Fruit fly (Drosophila melanogaster) whole organism, larva: Measurements from ENCODE around the gene CG7632.

Experiments used
- noc ChIP-seq: fragments of 200-800 bp; sonication (Bioruptor generic); optimal IDR thresholded peaks from 3 replicates; lab custom pipeline; 2019; ENCODE audit warnings: missing biosample characterization, mild to moderate bottlenecking, missing genetic modification characterization, moderate library complexity

Gene CG7632

DNA sequence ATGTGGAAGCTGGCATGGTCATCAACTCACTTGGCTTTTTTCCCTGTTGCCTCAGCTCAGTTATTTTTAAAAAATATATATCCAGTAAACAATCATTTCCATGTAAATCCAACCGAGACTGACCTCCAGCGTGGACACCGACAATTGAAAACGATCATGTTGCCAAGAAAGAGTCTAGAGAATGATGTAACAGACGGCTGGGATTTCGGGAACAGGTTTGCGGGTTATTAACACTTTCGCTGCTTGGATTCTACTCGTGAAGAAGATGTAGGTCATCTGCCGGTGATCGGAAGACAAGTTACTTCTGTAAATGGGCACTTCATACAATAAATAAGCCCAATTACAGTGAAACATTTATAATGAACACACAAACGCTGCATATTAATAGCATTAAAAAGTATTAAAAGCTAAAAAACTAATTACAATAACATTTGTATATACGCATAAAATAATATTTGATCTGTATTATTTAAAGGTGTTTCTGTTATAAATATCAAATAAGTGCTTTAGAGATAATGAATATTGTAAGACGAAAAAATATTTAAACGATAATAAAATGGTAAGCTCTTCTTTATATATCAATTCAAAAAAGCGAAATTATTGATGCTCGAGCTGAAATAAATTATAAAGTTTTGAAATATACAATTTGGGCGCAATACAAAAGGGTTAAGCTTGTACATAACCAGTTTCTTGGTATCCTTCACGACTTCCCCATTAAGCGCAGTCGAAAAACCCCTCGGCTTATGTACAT, 2.6 kb upstream of the CG7632 start:
- no peak for TF ChIP-seq noc (tag; lab: Kevin White, UChicago)

DNA sequence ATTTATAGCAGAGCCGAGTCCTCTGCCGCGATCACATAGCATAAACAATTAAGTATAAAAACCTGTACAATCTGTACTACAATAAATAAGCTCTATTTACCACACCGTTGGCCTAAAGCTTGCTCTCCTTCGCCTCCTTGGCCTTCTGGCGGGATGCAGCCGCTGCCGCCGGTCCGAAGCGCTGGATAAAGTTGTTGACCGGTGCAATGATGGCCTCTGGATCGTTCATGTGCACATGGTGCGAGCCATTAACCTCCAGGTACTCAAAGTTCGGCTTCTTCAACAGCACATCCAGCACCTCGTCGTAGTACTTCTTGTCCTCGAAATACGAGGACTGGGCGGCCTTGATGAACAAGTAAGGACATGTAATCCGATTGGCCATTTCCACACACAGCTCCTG, 2.0 kb upstream of the CG7632 start:
- TF ChIP-seq noc (tag; lab: Kevin White, UChicago), result no peak

DNA sequence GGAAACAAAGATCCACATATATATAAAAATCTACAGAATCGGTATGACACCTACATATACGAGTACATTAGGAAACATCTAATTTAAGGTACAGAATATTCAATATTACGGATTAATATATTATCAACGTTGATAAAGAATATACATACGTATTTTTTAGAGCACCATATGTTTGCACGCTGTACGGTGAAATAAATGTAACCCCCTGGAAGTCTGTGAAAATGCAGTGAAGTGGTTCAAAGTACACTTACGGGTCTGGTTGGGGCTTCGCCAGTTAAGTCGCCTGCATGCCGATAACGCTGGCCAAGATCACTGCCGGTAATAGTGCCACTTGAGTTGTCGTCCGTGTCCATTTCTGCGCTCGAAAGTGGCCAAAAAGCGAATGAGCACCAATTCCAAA, 838 bp upstream of the CG7632 start:
- no peak for TF ChIP-seq noc (tag; lab: Kevin White, UChicago)

DNA sequence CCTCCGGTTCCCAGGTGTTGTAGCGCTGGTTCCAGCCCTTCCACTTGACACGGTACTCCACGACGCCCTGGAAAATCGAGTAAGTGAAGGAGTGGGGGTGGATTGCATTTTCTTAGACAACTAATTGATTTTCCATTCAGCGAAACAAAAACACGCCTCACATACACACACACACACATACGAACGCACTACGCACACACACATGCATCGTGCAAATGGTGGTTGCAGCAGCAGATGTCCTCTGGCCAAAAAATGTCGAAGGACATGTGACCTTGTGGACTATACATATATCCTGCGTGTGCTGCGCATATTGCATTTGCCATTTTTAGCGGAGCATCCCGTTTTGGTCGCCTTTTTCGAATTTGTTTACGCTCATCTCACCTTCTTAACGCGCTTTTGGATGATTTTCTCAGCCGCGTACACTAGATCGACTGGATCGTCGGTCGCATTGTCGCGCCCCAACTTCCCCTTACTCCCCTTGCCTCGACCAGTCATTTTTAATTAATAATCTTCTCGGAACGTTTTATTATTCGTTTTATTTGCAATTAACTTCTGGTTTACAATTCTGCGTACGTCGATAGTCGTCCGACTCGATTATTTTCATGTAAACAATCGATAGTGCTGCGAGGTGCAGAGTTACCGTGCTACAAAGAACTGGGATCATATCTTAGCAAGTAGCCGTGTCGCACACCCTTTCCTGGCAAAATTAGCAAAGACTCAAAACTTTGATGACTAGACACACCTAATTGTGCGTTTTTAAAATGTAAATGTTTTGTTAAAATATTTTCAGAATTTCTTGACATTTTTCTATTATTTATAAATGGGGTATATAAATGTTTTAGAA, 13.1 kb downstream of the CG7632 start, which contains the start of gene Pc:
Pc (minus strand) TSS at position 605 of the 844 bp plus-strand sequence.
- no peak for TF ChIP-seq noc (tag; lab: Kevin White, UChicago)

DNA sequence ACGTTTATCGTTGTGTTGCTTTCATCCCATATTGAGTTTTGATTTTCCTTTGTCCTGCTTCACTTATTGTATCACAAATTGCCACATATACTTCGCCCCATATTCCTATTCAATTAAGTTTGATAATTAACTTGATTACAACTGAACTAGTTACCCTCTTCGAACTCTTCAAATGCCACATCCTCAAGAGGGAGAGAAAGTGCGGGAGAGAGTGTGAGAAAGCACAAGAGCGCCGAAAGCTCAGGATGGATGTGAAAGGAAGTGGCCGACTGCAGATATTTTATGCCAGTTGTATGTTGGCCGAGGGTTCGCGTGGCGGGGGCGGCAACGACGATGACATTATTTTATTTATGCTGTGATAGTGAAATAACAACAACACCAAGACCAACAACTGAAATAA, 14.0 kb downstream of the CG7632 start, which contains the start of gene Rab26:
Rab26 (plus strand) TSS at position 301 of the 400 bp plus-strand sequence.
- no peak for TF ChIP-seq noc (tag; lab: Kevin White, UChicago)

DNA sequence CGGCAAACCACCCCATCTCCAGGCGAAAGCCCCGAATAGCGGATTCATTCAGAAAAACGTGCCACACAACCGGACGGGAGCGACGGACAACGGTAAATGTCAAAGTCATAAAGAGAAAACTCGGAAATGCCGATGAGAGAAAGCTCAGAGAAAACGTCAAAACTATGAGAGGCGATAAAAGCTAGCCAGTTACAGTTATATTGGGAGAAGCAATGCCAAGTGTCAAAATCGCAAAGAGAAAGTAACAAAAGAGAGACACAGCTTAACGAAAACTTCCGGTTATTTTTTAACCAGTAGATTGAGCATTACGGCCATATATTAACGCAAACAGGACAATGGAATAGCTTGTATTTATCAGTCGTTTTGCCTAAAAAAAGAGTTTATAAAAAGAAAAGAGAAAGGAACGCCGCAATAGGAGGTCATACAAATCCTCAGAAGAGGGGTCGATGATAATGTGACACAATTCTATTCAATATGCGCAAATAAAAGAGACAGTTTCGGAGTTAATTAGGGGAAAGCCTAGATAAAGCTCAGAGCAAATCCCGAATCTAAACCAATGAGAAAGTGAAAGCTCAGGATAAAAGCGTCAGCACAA, 14.9 kb downstream of the CG7632 start:
- no peak for TF ChIP-seq noc (tag; lab: Kevin White, UChicago)

DNA sequence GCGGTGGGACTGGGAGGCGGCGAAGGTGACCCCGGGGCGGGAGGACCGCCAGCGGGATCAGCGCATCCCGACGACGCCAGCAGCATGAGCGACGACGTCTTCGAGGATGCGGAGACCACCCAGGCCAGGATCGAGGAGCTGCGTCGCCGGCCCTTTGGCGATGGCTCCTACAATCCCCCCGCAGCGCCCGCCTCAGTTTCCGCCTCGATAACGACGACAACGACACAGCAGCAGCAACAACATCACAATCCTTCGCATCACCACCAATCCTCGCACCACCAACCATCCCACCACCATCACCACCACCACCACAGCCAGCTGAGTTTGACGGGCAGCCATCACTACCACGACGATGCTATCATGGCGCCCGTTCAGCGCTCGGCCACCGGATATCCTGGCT, 15.5 kb downstream of the CG7632 start:
- TF ChIP-seq noc (tag; lab: Kevin White, UChicago), result no peak

DNA sequence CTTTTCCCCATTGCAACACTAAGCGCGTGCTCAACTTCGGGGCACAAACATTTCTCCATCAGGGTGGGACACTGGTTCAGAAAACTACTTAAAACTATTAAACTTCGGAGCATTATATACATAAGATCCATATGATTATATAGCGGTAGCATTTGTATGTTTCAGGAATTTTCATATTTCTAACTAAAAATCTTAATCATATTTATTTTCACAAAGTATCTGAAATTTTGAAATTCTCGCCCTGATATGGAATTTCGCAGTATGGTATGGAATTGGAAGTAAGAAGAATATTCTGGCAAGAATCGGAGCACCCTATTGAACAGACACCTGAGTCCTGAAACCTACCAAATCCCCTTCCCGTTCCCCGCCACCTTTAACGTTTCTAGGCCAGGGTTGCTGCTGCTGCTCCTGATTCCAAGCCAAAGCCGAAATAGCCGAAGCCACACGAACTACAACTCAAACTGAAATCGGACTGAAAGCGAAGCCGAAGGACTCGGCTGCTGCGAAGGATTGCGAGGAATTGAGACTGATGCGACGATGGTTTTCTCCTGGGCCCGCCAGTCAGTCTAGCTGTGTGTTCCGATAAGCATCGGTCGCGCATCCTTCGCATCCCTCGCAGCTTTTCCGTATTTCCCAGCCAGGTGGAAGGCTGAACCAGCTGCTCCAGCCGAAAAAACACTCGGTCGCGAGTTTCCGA, 17.5 kb downstream of the CG7632 start:
- no peak for TF ChIP-seq noc (tag; lab: Kevin White, UChicago)

DNA sequence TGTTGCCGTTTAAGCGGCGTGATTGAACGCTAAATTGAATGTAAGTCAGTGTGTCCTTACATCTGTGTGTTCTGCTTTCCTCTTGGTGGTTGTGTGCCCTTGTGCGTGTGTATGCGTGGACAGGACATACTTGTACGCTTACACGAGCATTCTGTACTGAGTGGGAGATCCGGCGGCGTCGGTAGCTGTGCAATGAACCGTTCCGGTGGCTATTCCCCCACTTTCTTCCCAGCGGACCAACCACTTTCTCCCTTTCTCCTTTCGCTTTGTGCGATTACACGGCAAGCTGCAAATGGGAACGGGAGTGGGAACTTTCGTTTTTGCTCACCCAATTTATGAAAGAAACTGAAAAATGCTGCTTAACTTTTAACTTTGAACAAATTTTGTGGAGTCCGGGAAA, 20.2 kb downstream of the CG7632 start:
- no peak for TF ChIP-seq noc (tag; lab: Kevin White, UChicago)

DNA sequence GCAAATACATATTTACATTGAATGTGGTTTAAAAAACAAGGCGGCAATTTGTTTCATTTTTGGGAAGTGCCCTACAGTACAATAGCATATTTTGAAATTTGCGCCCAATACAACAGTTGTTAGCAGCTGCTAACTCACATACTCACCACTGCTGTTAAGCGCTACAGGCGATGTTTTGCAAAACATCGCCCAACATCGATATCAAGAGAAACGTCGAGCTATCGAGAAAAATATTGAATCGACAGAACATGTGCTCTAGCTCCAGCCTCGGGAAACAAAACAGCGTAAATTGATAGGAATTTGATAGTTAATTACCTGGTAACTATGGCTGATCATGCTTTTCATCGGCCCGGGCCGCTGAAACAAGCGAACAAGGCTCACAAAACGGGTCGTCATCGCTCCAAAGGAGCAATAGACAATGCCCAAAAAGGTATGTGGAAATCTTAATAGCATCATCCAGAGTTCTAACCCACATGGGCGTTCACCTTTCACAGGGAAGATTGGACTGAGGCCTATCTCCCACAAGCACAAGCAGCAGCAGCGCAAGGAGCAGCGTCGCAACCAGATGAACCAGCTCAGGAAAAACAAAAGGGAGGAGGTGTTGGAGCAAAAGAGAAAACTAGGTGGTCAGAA, 30.6 kb downstream of the CG7632 start, which contains the start of gene Tsr1:
Tsr1 (plus strand) TSS at position 217 of the 633 bp plus-strand sequence.
- TF ChIP-seq noc (tag; lab: Kevin White, UChicago), result no peak

DNA sequence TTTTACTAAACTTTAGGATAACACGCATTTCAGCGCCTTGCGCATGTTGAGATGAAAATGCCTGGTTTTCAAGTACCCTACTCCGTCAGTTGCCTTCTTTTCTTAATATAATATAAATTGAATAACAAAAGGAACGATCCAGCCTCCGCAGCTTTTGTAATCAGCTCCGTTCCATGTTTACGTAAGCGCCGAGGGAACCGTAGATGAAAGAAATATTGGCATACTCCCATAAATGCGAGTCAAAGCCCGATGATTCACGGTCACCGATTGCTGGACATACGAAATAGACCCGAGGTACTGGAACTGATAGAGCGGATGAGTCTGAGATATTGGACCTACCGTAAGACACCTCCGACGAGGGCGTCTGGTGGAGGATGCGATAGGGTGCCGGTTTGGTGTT, 38.1 kb downstream of the CG7632 start:
- no peak for TF ChIP-seq noc (tag; lab: Kevin White, UChicago)

DNA sequence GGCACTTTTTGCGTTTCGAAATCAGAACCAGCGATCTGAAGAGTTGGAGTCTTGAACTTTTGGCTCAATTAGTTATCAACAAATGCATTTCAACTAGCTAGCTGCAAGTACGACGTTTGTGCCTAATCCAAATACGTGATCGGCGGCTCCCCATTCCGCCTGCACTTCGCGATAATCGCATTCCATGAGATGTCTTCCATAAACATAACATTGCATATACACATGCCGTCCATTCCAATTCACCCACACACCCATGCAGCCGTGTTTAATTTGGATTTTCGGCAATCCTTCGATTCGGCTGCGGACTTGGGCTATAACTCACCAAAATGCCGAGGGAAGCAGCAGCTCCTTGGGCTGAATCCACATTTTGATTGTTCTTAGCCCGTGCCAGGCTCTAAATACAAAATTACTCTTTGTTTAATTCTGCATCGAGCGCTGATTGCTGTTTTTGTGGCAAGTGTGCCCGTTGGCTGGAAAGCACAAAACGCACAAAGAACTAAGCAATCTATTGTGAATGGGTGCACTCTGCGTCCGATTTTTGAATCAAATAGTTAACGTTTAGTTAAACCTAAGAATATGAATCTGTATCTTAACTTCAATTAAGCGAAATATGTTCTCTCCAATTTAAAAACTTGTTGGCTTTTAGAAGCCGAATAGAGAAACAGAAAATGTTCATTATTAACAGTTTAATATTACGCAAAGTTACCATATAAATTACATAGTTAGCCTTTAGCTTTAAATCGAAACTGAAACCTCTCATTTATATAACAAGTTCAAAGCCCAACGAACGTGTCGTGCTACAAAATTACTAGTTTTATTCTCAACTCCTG, 39.0 kb downstream of the CG7632 start, which contains the start of the genes Tbc1d8-9 and CG32436:
Tbc1d8-9 (minus strand) TSS at position 463 of the 830 bp plus-strand sequence.
CG32436 (plus strand) TSS at position 780 of the 830 bp plus-strand sequence.
- no peak for TF ChIP-seq noc (tag; lab: Kevin White, UChicago)

DNA sequence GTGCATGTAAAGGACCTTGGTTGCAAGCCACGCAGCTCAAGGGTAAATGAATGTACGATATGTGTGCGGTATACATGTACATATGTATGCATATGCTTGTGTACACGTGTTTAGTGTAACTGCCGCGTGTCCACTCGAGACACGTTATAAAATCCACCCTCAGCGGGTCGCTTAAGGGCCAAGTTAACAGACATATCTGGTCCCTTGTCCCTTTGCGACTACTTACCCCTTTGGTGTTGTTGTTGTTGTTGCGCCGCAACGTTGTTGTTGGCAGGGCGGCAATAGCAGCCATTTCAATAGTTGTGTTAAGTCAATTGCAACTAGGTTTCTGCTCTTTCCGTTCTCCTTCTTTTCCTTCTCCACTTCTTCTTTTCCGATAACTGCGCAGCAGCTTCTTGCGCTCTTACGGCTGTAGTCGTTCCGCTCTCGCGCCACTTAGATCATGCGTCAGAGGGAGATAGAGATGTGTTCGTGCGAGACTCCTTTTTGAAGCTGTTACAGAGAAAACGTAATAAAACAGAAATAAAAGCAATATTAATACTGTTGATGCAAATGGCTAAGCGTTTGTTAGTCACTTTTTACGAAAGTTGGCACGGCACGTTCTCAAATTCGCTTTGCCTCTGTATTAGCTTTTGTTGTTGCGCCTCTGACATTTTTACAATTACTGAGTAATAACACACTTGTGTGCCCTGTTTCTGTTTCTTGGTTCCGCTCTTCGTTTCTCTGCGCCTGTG, 42.1 kb downstream of the CG7632 start:
- no peak for TF ChIP-seq noc (tag; lab: Kevin White, UChicago)
